Worm (Caenorhabditis elegans): ENCODE data around the gene rab-6.2.
A peak's percentile ranks its signal among the peaks of the same experiment; 100 is the strongest.

Gene rab-6.2

DNA sequence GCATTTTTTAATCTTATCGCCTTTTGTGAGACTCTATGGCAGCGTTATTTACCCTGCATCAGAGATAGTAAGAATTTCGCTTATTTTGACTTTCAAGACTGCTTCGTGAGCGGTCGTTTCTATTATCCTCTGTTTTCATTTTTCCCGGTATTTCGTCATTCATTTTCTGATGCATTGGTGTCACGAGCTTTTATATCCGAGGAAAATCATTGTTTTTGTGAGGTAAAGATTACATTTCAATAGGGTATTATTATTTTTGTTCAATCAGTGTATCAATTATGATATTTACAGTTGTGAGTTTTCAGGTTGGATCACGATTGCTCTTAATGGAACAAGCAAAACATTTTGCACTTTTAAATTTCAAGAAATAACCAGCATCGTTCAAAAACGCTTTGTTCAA, 25.0 kb downstream of the rab-6.2 start:
- TF ChIP-seq K12H6.12 (tag; optimal IDR thresholded peaks at IDR 0.05) = no peak
- TF ChIP-seq Y53G8AR.9 (GFP tag; conservative IDR thresholded peaks at IDR 0.05) = no peak
- TF ChIP-seq lin-40 (tag; optimal IDR thresholded peaks at IDR 0.05) = no peak
- no peak for TF ChIP-seq B0035.1 (tag; optimal IDR thresholded peaks at IDR 0.05)
- TF ChIP-seq aptf-3 (GFP tag; IDR thresholded peaks at IDR 0.05) = no peak
- no peak for TF ChIP-seq gei-17 (GFP tag; optimal IDR thresholded peaks at IDR 0.05)
- no peak for TF ChIP-seq lsl-1 (GFP tag; optimal IDR thresholded peaks at IDR 0.05)
- no peak for TF ChIP-seq F52B5.7 (tag; optimal IDR thresholded peaks at IDR 0.05)
- TF ChIP-seq hmg-1.2 (GFP tag; IDR thresholded peaks at IDR 0.05) = no peak
- TF ChIP-seq tbp1 (GFP tag; optimal IDR thresholded peaks at IDR 0.05) = no peak
- TF ChIP-seq F37B4.10 (GFP tag; IDR thresholded peaks at IDR 0.05) = no peak
- TF ChIP-seq die-1 (tag; optimal IDR thresholded peaks at IDR 0.05) = no peak
- TF ChIP-seq nhr-80 (tag; optimal IDR thresholded peaks at IDR 0.05) = no peak
- TF ChIP-seq hrde-1 (tag; optimal IDR thresholded peaks at IDR 0.05; ENCODE audit: borderline replicate concordance) = no peak

DNA sequence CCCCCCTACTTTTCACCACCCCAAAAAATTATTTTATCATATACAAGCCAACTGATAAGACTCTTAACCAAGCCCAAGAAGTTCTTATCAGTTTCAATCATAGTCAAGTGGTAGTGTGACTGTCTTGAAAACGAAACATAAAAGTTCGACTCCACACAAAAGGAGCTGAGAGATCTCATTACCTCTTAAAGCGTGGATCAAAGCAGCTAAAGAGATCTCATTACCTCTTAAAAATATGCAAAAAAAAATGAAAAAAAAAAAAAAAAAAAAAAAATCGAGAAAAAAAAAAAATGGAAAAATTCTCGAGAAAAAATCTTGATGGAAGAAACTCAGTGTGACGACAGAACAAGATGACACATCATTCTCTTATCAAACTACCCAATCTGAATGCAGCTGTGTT, 33.5 kb downstream of the rab-6.2 start:
- peak; percentile 4 for TF ChIP-seq rpc-1 (optimal IDR thresholded peaks at IDR 0.05)
- peak; percentile 35 for TF ChIP-seq rpc-1 (tag; optimal IDR thresholded peaks at IDR 0.05)
- peak; percentile 83 for TF ChIP-seq lin-40 (tag; optimal IDR thresholded peaks at IDR 0.05)
- peak; percentile 38 for TF ChIP-seq B0261.1 (tag; optimal IDR thresholded peaks at IDR 0.05)
- TF ChIP-seq egl-44 (GFP tag; IDR thresholded peaks at IDR 0.05) = 0 out of 2 replicates have a peak, but pooled peaks have one; percentile 32
- peak; percentile 62 for TF ChIP-seq nhr-80 (tag; optimal IDR thresholded peaks at IDR 0.05)
- TF ChIP-seq let-607 (tag; optimal IDR thresholded peaks at IDR 0.05) = peak in 1 of 2 experiments; percentile 34

DNA sequence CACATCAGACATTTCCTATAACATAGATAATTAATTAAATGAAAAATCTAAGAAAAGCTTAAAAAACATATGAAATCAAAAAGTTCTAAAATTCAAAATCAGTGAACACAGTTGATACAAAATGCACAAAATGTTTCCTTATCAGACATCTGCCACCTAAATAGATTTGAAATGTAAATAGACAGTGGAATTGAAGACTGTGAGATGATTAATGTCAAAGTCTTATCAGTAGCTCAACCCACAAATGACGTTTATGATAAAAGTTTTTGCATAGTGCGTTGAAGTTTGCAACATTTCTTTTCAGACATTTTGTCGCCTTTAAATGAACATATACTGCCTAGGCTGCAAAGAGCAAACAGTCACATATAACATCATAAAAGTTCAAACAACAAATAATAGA, 34.5 kb downstream of the rab-6.2 start, which contains the start of gene Y40C7B.4:
TSS of gene Y40C7B.4 (minus strand) at position 19 of the 400 bp plus-strand sequence.
- TF ChIP-seq Y56A3A.18 (GFP tag; IDR thresholded peaks at IDR 0.05) (no peak), gei-17 (GFP tag; optimal IDR thresholded peaks at IDR 0.05) (no peak), F37B4.10 (GFP tag; IDR thresholded peaks at IDR 0.05) (no peak), egl-44 (GFP tag; IDR thresholded peaks at IDR 0.05) (no peak), mcd-1 (GFP tag; IDR thresholded peaks at IDR 0.05) (no peak), K12H6.12 (tag; optimal IDR thresholded peaks at IDR 0.05) (no peak), ztf-18 (tag; optimal IDR thresholded peaks at IDR 0.05) (no peak), F23B12.7 (tag; optimal IDR thresholded peaks at IDR 0.05; ENCODE audit: insufficient read depth) (no peak), bed-1 (GFP tag; IDR thresholded peaks at IDR 0.05) (no peak), pha-4 (tag; optimal IDR thresholded peaks at IDR 0.05) (peak; percentile 51), nhr-80 (tag; optimal IDR thresholded peaks at IDR 0.05) (peak; percentile 56), snpc-1.1 (tag; optimal IDR thresholded peaks at IDR 0.05; ENCODE audit: insufficient read depth) (no peak), Y53G8AR.9 (GFP tag; conservative IDR thresholded peaks at IDR 0.05) (no peak), atf-7 (tag; optimal IDR thresholded peaks at IDR 0.05) (no peak)

All from whole organism, young adult.